Fruit fly (Drosophila melanogaster) whole organism, adult: Measurements from ENCODE around the gene Dus1.

Source experiments
- CG11617 ChIP-seq: fragments of 200-800 bp; sonication (Bioruptor generic); optimal IDR thresholded peaks from 2 replicates; lab custom pipeline; 2017; ENCODE audit warnings: mild to moderate bottlenecking, missing biosample characterization, missing genetic modification reagents, missing genetic modification characterization
- CG14711 ChIP-seq: fragments of 200-800 bp; sonication (Bioruptor generic); optimal IDR thresholded peaks from 2 replicates; lab custom pipeline; 2018; ENCODE audit warnings: missing biosample characterization, mild to moderate bottlenecking, missing genetic modification characterization, moderate library complexity
- CG1620 ChIP-seq: fragments of 200-800 bp; sonication (Bioruptor generic); optimal IDR thresholded peaks from 2 replicates; lab custom pipeline; 2016; ENCODE audit warnings: missing biosample characterization, missing genetic modification characterization
- CG5204 ChIP-seq: fragments of 200-800 bp; sonication (Bioruptor generic); optimal IDR thresholded peaks from 2 replicates; lab custom pipeline; 2016; ENCODE audit warnings: missing biosample characterization, missing genetic modification characterization
- CG7045 ChIP-seq: fragments of 200-800 bp; sonication (Bioruptor generic); optimal IDR thresholded peaks from 2 replicates; lab custom pipeline; 2017; ENCODE audit warnings: missing biosample characterization, mild to moderate bottlenecking, missing genetic modification characterization
- CG7101 ChIP-seq: fragments of 200-800 bp; sonication (Bioruptor generic); optimal IDR thresholded peaks from 2 replicates; lab custom pipeline; 2018; ENCODE audit warnings: missing biosample characterization, mild to moderate bottlenecking, missing genetic modification characterization, moderate library complexity
- Clk ChIP-seq: fragments of 200-800 bp; sonication (Bioruptor generic); optimal IDR thresholded peaks from 2 replicates; lab custom pipeline; 2017; ENCODE audit warnings: missing biosample characterization, missing genetic modification characterization
- Hr96 ChIP-seq: fragments of 200-800 bp; sonication (Bioruptor generic); optimal IDR thresholded peaks from 2 replicates; lab custom pipeline; 2016; ENCODE audit warnings: missing biosample characterization, missing genetic modification characterization
- bab1 ChIP-seq: fragments of 200-800 bp; sonication (Bioruptor generic); optimal IDR thresholded peaks from 3 replicates; lab custom pipeline; 2019; ENCODE audit warnings: missing biosample characterization, mild to moderate bottlenecking, missing genetic modification characterization, moderate library complexity
- cnc ChIP-seq, 2 experiments: fragments of >200 bp; optimal IDR thresholded peaks; 2 replicates each; lab custom pipeline; 2017
- kay ChIP-seq: fragments of 200-800 bp; sonication (Bioruptor generic); peaks from one replicate; lab custom pipeline; 2016; ENCODE audit warnings: missing biosample characterization, missing genetic modification characterization, borderline replicate concordance
- ovo ChIP-seq: fragments of 200-800 bp; sonication (Bioruptor generic); optimal IDR thresholded peaks from 2 replicates; lab custom pipeline; 2016; ENCODE audit warnings: missing biosample characterization, missing genetic modification characterization
- pad ChIP-seq: fragments of 200-800 bp; sonication (Bioruptor generic); optimal IDR thresholded peaks from 3 replicates; lab custom pipeline; 2017; ENCODE audit warnings: missing biosample characterization, missing genetic modification characterization, mild to moderate bottlenecking, moderate library complexity, missing genetic modification reagents

- TF ChIP-seq kay (GFP tag; lab: Kevin White, UChicago) (no peak), CG14711 (tag; lab: Kevin White, UChicago) (no peak), CG11617 (GFP tag; lab: Kevin White, UChicago) (no peak), pad (GFP tag; lab: Kevin White, UChicago) (no peak), CG1620 (GFP tag; lab: Kevin White, UChicago) (no peak), bab1 (no peak), CG5204 (GFP tag; lab: Kevin White, UChicago) (no peak), CG7045 (no peak), ovo (no peak), Hr96 (no peak), CG7101 (no peak), cnc (optimal IDR thresholded peaks at IDR 0.05; lab: Kevin White, UChicago) (no peak), Clk (GFP tag; lab: Kevin White, UChicago) (no peak)
These were observed 31.3 kb downstream of the Dus1 start for dm6 chr2L:240176-240769.
